Worm (Caenorhabditis elegans): Measurements from ENCODE around the gene K12H4.2.

DNA sequence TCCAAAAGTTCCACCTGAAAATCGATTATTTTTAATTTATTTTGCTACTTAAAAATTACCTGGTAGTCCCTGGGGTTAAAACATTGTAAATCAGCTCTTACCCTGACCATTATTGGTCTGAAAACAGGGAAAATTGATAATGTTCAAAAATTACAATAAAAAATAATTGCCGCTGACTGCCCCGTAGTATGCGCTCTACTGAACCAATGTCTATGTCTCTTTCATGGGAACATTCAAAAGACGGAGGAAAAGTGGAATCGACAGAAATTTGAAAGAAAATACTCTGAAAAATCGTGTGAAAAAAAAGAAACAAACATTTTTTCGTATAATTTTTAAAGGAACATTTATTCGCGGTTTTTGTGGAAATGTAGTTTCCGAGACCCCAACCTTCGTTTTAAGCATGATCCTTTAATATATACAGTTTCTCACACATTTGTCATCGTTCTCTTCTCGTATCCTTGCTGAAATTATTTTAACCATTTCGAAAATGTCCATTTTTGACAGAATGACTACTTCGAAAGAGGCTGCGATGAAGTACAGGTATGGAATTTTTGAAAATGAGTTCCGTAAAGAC is 32.7 kb downstream of the K12H4.2 start, which contains the start of the genes dcr-1 and apc-2:
- TF ChIP-seq snpc-4 (tag; optimal IDR thresholded peaks at IDR 0.05): no peak
- TF ChIP-seq dve-1 (tag; optimal IDR thresholded peaks at IDR 0.05; ENCODE audit: insufficient read depth): no peak
- TF ChIP-seq nhr-28 (tag; optimal IDR thresholded peaks at IDR 0.05): peak; percentile 10
- no peak for TF ChIP-seq unc-39 (tag; optimal IDR thresholded peaks at IDR 0.05)
- TF ChIP-seq lin-15B (tag; optimal IDR thresholded peaks at IDR 0.05): no peak
- no peak for TF ChIP-seq lsy-2 (tag; optimal IDR thresholded peaks at IDR 0.05)
- TF ChIP-seq fos-1 (tag; optimal IDR thresholded peaks at IDR 0.05): no peak
- no peak for TF ChIP-seq hmg-1.1 (GFP tag; IDR thresholded peaks at IDR 0.05)
- no peak for TF ChIP-seq T20F7.1 (GFP tag; optimal IDR thresholded peaks at IDR 0.05)
- no peak for TF ChIP-seq lim-7 (GFP tag; IDR thresholded peaks at IDR 0.05)
- TF ChIP-seq nhr-237 (tag; optimal IDR thresholded peaks at IDR 0.05): no peak
- no peak for TF ChIP-seq nhr-77 (tag; optimal IDR thresholded peaks at IDR 0.05)

Data from whole organism, L4 larva.